Fruit fly (Drosophila melanogaster): ENCODE results near the gene CG9072.

CG9072 gene

dm6 chrX:15138994-15139863, 43.4 kb upstream of the CG9072 start, which contains the start of gene RpL37-1 (continued):
- no peak for TF ChIP-seq fkh (GFP tag; optimal IDR thresholded peaks at IDR 0.05)
- TF ChIP-seq OdsH (GFP tag; optimal IDR thresholded peaks at IDR 0.05): peak; percentile 26
- TF ChIP-seq Hr39 (GFP tag; optimal IDR thresholded peaks at IDR 0.05): peak; percentile 51
- no peak for TF ChIP-seq fd85E (GFP tag; optimal IDR thresholded peaks at IDR 0.05)
- no peak for TF ChIP-seq CG11902 (GFP tag; optimal IDR thresholded peaks at IDR 0.05)
- no peak for TF ChIP-seq Hr4 (GFP tag; optimal IDR thresholded peaks at IDR 0.05)
- TF ChIP-seq CG32006 (GFP tag; optimal IDR thresholded peaks at IDR 0.05): peak; percentile 32
- no peak for TF ChIP-seq CG16779 (tag; optimal IDR thresholded peaks at IDR 0.05)
- no peak for TF ChIP-seq CG15336 (GFP tag; IDR thresholded peaks at IDR 0.05)
- peak; percentile 12 to 62 for TF ChIP-seq ss (GFP tag; optimal IDR thresholded peaks at IDR 0.05)
- no peak for TF ChIP-seq Ets96B (tag; optimal IDR thresholded peaks at IDR 0.05)
- TF ChIP-seq lz (GFP tag; optimal IDR thresholded peaks at IDR 0.05): peak; percentile 54
- TF ChIP-seq Gug (GFP tag; IDR thresholded peaks at IDR 0.05): no peak
- TF ChIP-seq Sox102F (GFP tag; optimal IDR thresholded peaks at IDR 0.05): peak; percentile 57
- no peak for TF ChIP-seq CG4318 (GFP tag; optimal IDR thresholded peaks at IDR 0.05)
- TF ChIP-seq Eip93F (GFP tag; optimal IDR thresholded peaks at IDR 0.05): no peak
- no peak for TF ChIP-seq dac (GFP tag; optimal IDR thresholded peaks at IDR 0.05)
- peak; percentile 50 for TF ChIP-seq pdm3 (GFP tag; optimal IDR thresholded peaks at IDR 0.05)
- no peak for TF ChIP-seq dsx (GFP tag; optimal IDR thresholded peaks at IDR 0.05; ENCODE audit: poor library complexity, severe bottlenecking)
- peak; percentile 3 for TF ChIP-seq Sox14 (GFP tag; optimal IDR thresholded peaks at IDR 0.05)
- peak; percentile 36 for TF ChIP-seq CG31627 (GFP tag; optimal IDR thresholded peaks at IDR 0.05)
- peak; percentile 72 for TF ChIP-seq CG6163 (GFP tag; IDR thresholded peaks at IDR 0.05)
- TF ChIP-seq Eip75B (GFP tag; optimal IDR thresholded peaks at IDR 0.05): peak; percentile 71

- no peak for TF ChIP-seq Gug (GFP tag; IDR thresholded peaks at IDR 0.05)
- no peak for TF ChIP-seq vri (GFP tag; optimal IDR thresholded peaks at IDR 0.05)
- no peak for TF ChIP-seq ss (GFP tag; optimal IDR thresholded peaks at IDR 0.05)
- TF ChIP-seq CG15336 (GFP tag; IDR thresholded peaks at IDR 0.05): no peak
- TF ChIP-seq Eip93F (GFP tag; optimal IDR thresholded peaks at IDR 0.05): no peak
- TF ChIP-seq salr (GFP tag; optimal IDR thresholded peaks at IDR 0.05): no peak
- no peak for TF ChIP-seq Blimp-1 (GFP tag; optimal IDR thresholded peaks at IDR 0.05)
- no peak for TF ChIP-seq CG1621 (tag; optimal IDR thresholded peaks at IDR 0.05)
- TF ChIP-seq CG6792 (GFP tag; optimal IDR thresholded peaks at IDR 0.05): no peak
- TF ChIP-seq Sox15 (GFP tag; optimal IDR thresholded peaks at IDR 0.05): no peak
- TF ChIP-seq Hr39 (GFP tag; optimal IDR thresholded peaks at IDR 0.05): no peak
- TF ChIP-seq CG8632 (GFP tag; optimal IDR thresholded peaks at IDR 0.05): no peak
- no peak for TF ChIP-seq spab (GFP tag; optimal IDR thresholded peaks at IDR 0.05)
- no peak for TF ChIP-seq CG32006 (GFP tag; optimal IDR thresholded peaks at IDR 0.05)
These were observed 41.4 kb upstream of the CG9072 start for dm6 chrX:15137241-15137640.

dm6 chrX:15132065-15132464, 36.2 kb upstream of the CG9072 start:
- TF ChIP-seq CG11294 (GFP tag; IDR thresholded peaks at IDR 0.05): no peak
- TF ChIP-seq Eip78C (GFP tag): peak; percentile 56
- TF ChIP-seq salr (GFP tag; optimal IDR thresholded peaks at IDR 0.05): no peak
- TF ChIP-seq OdsH (GFP tag; optimal IDR thresholded peaks at IDR 0.05): no peak
- no peak for TF ChIP-seq Hr39 (GFP tag; optimal IDR thresholded peaks at IDR 0.05)
- TF ChIP-seq CG8119 (GFP tag; IDR thresholded peaks at IDR 0.05): 0 out of 3 replicates have a peak, but pooled peaks have one; percentile 27
- TF ChIP-seq pdm3 (GFP tag; optimal IDR thresholded peaks at IDR 0.05): no peak
- TF ChIP-seq CG15336 (GFP tag; IDR thresholded peaks at IDR 0.05): peak; percentile 45
- TF ChIP-seq spab (GFP tag; optimal IDR thresholded peaks at IDR 0.05): no peak
- no peak for TF ChIP-seq Sox14 (GFP tag; optimal IDR thresholded peaks at IDR 0.05)
- no peak for TF ChIP-seq Hr4 (GFP tag; optimal IDR thresholded peaks at IDR 0.05)
- no peak for TF ChIP-seq net (GFP tag; optimal IDR thresholded peaks at IDR 0.05)
- TF ChIP-seq Gug (GFP tag; IDR thresholded peaks at IDR 0.05): no peak
- TF ChIP-seq CG7368 (GFP tag; optimal IDR thresholded peaks at IDR 0.05): no peak
- no peak for TF ChIP-seq CG6808 (GFP tag; optimal IDR thresholded peaks at IDR 0.05)
- TF ChIP-seq CG34406 (GFP tag; optimal IDR thresholded peaks at IDR 0.05): no peak
- no peak for TF ChIP-seq Sox15 (GFP tag; optimal IDR thresholded peaks at IDR 0.05)
- TF ChIP-seq Lpt (GFP tag; optimal IDR thresholded peaks at IDR 0.05): peak; percentile 14
- no peak for TF ChIP-seq ss (GFP tag; optimal IDR thresholded peaks at IDR 0.05)
- TF ChIP-seq eg (GFP tag; IDR thresholded peaks at IDR 0.05): peak; percentile 42; the same call in 2 of the 3 replicates
- TF ChIP-seq vri (GFP tag; optimal IDR thresholded peaks at IDR 0.05): no peak
- no peak for TF ChIP-seq Smox (GFP tag; optimal IDR thresholded peaks at IDR 0.05)
- no peak for TF ChIP-seq CG10631 (GFP tag; optimal IDR thresholded peaks at IDR 0.05)
- peak; percentile 59 for TF ChIP-seq CG32006 (GFP tag; optimal IDR thresholded peaks at IDR 0.05)
- TF ChIP-seq Ets96B (tag; optimal IDR thresholded peaks at IDR 0.05): no peak
- TF ChIP-seq cyc (GFP tag; optimal IDR thresholded peaks at IDR 0.05): no peak
